Comparison of ENCODE assay signal across 6 fruit fly cellular contexts in the genomic region with DNA sequence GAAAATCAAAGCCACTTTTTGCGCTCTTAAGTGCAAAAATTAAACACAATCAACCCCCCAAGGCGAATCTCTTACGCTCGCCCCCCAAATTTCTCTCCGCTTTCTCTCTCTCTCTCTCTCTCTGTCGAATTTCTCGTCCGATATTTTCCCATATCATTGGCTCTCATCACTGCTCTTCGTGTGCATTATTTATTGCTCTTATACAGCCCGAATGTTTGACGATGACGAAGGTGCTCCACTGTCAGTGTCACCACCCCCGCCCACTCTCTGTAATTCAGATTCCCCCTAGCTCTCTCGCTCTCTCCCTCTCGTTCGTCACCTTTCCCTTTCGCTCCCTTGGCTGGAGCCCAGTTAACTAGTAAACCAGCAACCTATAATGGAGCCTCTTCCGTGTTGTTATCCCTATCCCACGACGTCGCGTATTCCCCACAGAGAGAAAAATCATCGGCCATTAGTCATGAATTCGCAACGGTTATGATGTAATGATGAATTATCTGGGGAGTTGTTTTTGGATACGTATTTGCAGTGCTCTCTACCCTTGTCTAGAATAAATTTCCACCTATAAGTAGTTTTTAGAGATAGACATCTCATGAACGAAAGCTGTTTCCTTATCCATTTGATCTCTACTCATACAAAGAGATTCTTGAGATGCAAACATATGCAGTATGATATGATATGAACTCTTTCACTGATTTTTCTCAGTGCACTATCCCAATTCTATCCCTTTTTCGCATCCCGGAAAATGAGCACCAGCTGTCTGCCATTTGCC.
TF ChIP-seq lines count a peak whose summit lies in the region.

No protein-coding gene starts in this region.

- no peak for TF ChIP-seq CTCF in whole organism, embryonic (GFP tag; optimal IDR thresholded peaks at IDR 0.05; lab: Kevin White, UChicago)

TF ChIP-seq in whole organism, 6 proteins besides CTCF, POLR2A, EP300 and RAD21:
- TF ChIP-seq usp (GFP tag; optimal IDR thresholded peaks at IDR 0.05; lab: Kevin White, UChicago), result no peak
- peak; percentile 61 for TF ChIP-seq Dll (optimal IDR thresholded peaks at IDR 0.05; lab: Kevin White, UChicago)

TF ChIP-seq in whole organism, adult, 20 proteins besides CTCF, POLR2A, EP300 and RAD21:
- peak; percentile 19 for TF ChIP-seq CG7045 (GFP tag; optimal IDR thresholded peaks at IDR 0.05; lab: Kevin White, UChicago)
- no peak for TF ChIP-seq Clk (GFP tag; optimal IDR thresholded peaks at IDR 0.05; lab: Kevin White, UChicago)
- peak; percentile 79 for TF ChIP-seq kay (GFP tag; lab: Kevin White, UChicago; ENCODE audit: borderline replicate concordance)
- no peak for TF ChIP-seq cic (GFP tag; optimal IDR thresholded peaks at IDR 0.05; lab: Kevin White, UChicago)

TF ChIP-seq in whole organism, embryonic, 481 proteins besides CTCF, POLR2A, EP300 and RAD21 (continues in another document):
- TF ChIP-seq CG8944 (GFP tag; optimal IDR thresholded peaks at IDR 0.05; lab: Kevin White, UChicago), result peak; percentile 39
- no peak for TF ChIP-seq dimm (GFP tag; IDR thresholded peaks at IDR 0.05; lab: Robert Waterston, UW)
- no peak for TF ChIP-seq mld (GFP tag; IDR thresholded peaks at IDR 0.05; lab: Robert Waterston, UW; ENCODE audit: partially characterized antibody)
- TF ChIP-seq CG4282 (GFP tag; optimal IDR thresholded peaks at IDR 0.05; lab: Kevin White, UChicago), result no peak
- TF ChIP-seq CG5180 (GFP tag; optimal IDR thresholded peaks at IDR 0.05; lab: Kevin White, UChicago), result peak; percentile 34
- no peak for TF ChIP-seq Opbp (GFP tag; IDR thresholded peaks at IDR 0.05; lab: Robert Waterston, UW; ENCODE audit: partially characterized antibody)
- no peak for TF ChIP-seq CG6854 (GFP tag; optimal IDR thresholded peaks at IDR 0.05; lab: Kevin White, UChicago)
- TF ChIP-seq CG6683 (GFP tag; optimal IDR thresholded peaks at IDR 0.05; lab: Kevin White, UChicago), result no peak
- TF ChIP-seq HLH3B (GFP tag; IDR thresholded peaks at IDR 0.05; lab: Robert Waterston, UW), result peak; percentile 29; the same call in 1 of the 2 replicates
- peak; percentile 48 for TF ChIP-seq CG8924 (tag; optimal IDR thresholded peaks at IDR 0.05; lab: Kevin White, UChicago)
- no peak for TF ChIP-seq ato (GFP tag; IDR thresholded peaks at IDR 0.05; lab: Robert Waterston, UW; ENCODE audit: partially characterized antibody)
- peak; percentile 76 for TF ChIP-seq lab (GFP tag; optimal IDR thresholded peaks at IDR 0.05; lab: Kevin White, UChicago)
- peak; percentile 48 for TF ChIP-seq CG17385 (GFP tag; optimal IDR thresholded peaks at IDR 0.05; lab: Kevin White, UChicago)
- TF ChIP-seq CkIIα-i1 (GFP tag; IDR thresholded peaks at IDR 0.05; lab: Robert Waterston, UW), result no peak
- no peak for TF ChIP-seq pan (optimal IDR thresholded peaks at IDR 0.05; lab: Kevin White, UChicago)
- TF ChIP-seq pan (GFP tag; optimal IDR thresholded peaks at IDR 0.05 in 1 of 2, IDR thresholded peaks at IDR 0.05 in 1 of 2), result peak in 1 of 2 experiments; percentile 18
- peak; percentile 51 for TF ChIP-seq CG1603 (tag; optimal IDR thresholded peaks at IDR 0.05; lab: Kevin White, UChicago)
- TF ChIP-seq Hsf (GFP tag; optimal IDR thresholded peaks at IDR 0.05; lab: Kevin White, UChicago), result peak; percentile 48

TF ChIP-seq in whole organism, prepupa, 60 proteins besides CTCF, POLR2A, EP300 and RAD21 (continues in another document):
- peak; percentile 14 for TF ChIP-seq dac (GFP tag; optimal IDR thresholded peaks at IDR 0.05; lab: Kevin White, UChicago)
- peak; percentile 7 for TF ChIP-seq achi (GFP tag; optimal IDR thresholded peaks at IDR 0.05; lab: Kevin White, UChicago)
- no peak for TF ChIP-seq CG8632 (GFP tag; optimal IDR thresholded peaks at IDR 0.05; lab: Kevin White, UChicago)
- TF ChIP-seq Ets96B (tag; optimal IDR thresholded peaks at IDR 0.05; lab: Kevin White, UChicago), result peak; percentile 24
- TF ChIP-seq acj6 (GFP tag; optimal IDR thresholded peaks at IDR 0.05; lab: Kevin White, UChicago), result peak; percentile 11
- peak; percentile 74 for TF ChIP-seq Eip78C (GFP tag; lab: Kevin White, UChicago)
- TF ChIP-seq Lpt (GFP tag; optimal IDR thresholded peaks at IDR 0.05; lab: Kevin White, UChicago), result no peak
- peak; percentile 36; the same call in 1 of the 2 replicates for TF ChIP-seq CG15336 (GFP tag; IDR thresholded peaks at IDR 0.05; lab: Robert Waterston, UW)
- TF ChIP-seq Blimp-1 (GFP tag; optimal IDR thresholded peaks at IDR 0.05; lab: Kevin White, UChicago), result no peak
- TF ChIP-seq CG10631 (GFP tag; optimal IDR thresholded peaks at IDR 0.05; lab: Kevin White, UChicago), result peak; percentile 30
- peak; percentile 34 for TF ChIP-seq OdsH (GFP tag; optimal IDR thresholded peaks at IDR 0.05; lab: Kevin White, UChicago)
- no peak for TF ChIP-seq Eip93F (GFP tag; optimal IDR thresholded peaks at IDR 0.05; lab: Kevin White, UChicago)
- no peak for TF ChIP-seq CG16779 (tag; optimal IDR thresholded peaks at IDR 0.05; lab: Kevin White, UChicago)
- TF ChIP-seq CG4318 (GFP tag; optimal IDR thresholded peaks at IDR 0.05; lab: Kevin White, UChicago), result peak; percentile 44
- no peak for TF ChIP-seq Hr38 (GFP tag; optimal IDR thresholded peaks at IDR 0.05; lab: Kevin White, UChicago)
- peak; percentile 24 for TF ChIP-seq Sox14 (GFP tag; optimal IDR thresholded peaks at IDR 0.05; lab: Kevin White, UChicago)
- TF ChIP-seq CG11294 (GFP tag; IDR thresholded peaks at IDR 0.05; lab: Robert Waterston, UW), result no peak
- peak in 1 of 2 experiments; percentile 26 for TF ChIP-seq salr (GFP tag; optimal IDR thresholded peaks at IDR 0.05; lab: Kevin White, UChicago)
- peak; percentile 60 for TF ChIP-seq Hr4 (GFP tag; optimal IDR thresholded peaks at IDR 0.05; lab: Kevin White, UChicago)
- TF ChIP-seq Gug (GFP tag; IDR thresholded peaks at IDR 0.05; lab: Robert Waterston, UW), result no peak

TF ChIP-seq in whole organism, pupa, 21 proteins besides CTCF, POLR2A, EP300 and RAD21:
- TF ChIP-seq CG17806 (tag; optimal IDR thresholded peaks at IDR 0.05; lab: Kevin White, UChicago) (no peak), CG15710 (tag; optimal IDR thresholded peaks at IDR 0.05; lab: Kevin White, UChicago) (peak; percentile 8), Ets98B (GFP tag; IDR thresholded peaks at IDR 0.05; lab: Robert Waterston, UW) (no peak), EcR (GFP tag; optimal IDR thresholded peaks at IDR 0.05; lab: Kevin White, UChicago) (no peak), rn (GFP tag; IDR thresholded peaks at IDR 0.05; lab: Robert Waterston, UW) (no peak), D1 (tag; optimal IDR thresholded peaks at IDR 0.05; lab: Kevin White, UChicago) (no peak), fd96Ca (GFP tag; IDR thresholded peaks at IDR 0.05; lab: Robert Waterston, UW) (0 out of 3 replicates have a peak, but pooled peaks have one; percentile 9), CG14655 (GFP tag; optimal IDR thresholded peaks at IDR 0.05; lab: Kevin White, UChicago) (peak; percentile 47), CG9948 (tag; optimal IDR thresholded peaks at IDR 0.05; lab: Kevin White, UChicago) (peak; percentile 25), CG12605 (GFP tag; IDR thresholded peaks at IDR 0.05; lab: Robert Waterston, UW) (no peak), CG8159 (tag; optimal IDR thresholded peaks at IDR 0.05; lab: Kevin White, UChicago) (peak; percentile 32), CG13204 (GFP tag; optimal IDR thresholded peaks at IDR 0.05; lab: Kevin White, UChicago) (no peak), CG8301 (tag; optimal IDR thresholded peaks at IDR 0.05; lab: Kevin White, UChicago) (peak; percentile 68), Snoo (tag; optimal IDR thresholded peaks at IDR 0.05; lab: Kevin White, UChicago) (no peak), Pif1B (GFP tag; optimal IDR thresholded peaks at IDR 0.05; lab: Kevin White, UChicago) (no peak), CG34367 (tag; optimal IDR thresholded peaks at IDR 0.05; lab: Kevin White, UChicago) (no peak), CG32121 (GFP tag; IDR thresholded peaks at IDR 0.05; lab: Robert Waterston, UW) (no peak), gl (tag; optimal IDR thresholded peaks at IDR 0.05; lab: Kevin White, UChicago) (no peak), Pif1A (GFP tag; optimal IDR thresholded peaks at IDR 0.05; lab: Kevin White, UChicago) (peak; percentile 27), CG10348 (GFP tag; IDR thresholded peaks at IDR 0.05; lab: Robert Waterston, UW) (no peak), CG4496 (GFP tag; IDR thresholded peaks at IDR 0.05; lab: Robert Waterston, UW) (0 out of 3 replicates have a peak, but pooled peaks have one; percentile 48)

TF ChIP-seq in whole organism, wandering third instar larva, 38 proteins besides CTCF, POLR2A, EP300 and RAD21:
- TF ChIP-seq dl (GFP tag; optimal IDR thresholded peaks at IDR 0.05; lab: Kevin White, UChicago; ENCODE audit: insufficient read depth in 1 of 2, partially characterized antibody in 2 of 2) (peak in 1 of 2 experiments; percentile 19), Dif (GFP tag; optimal IDR thresholded peaks at IDR 0.05; lab: Kevin White, UChicago; ENCODE audit: partially characterized antibody) (peak; percentile 6), dsf (GFP tag; optimal IDR thresholded peaks at IDR 0.05; lab: Kevin White, UChicago; ENCODE audit: borderline replicate concordance) (no peak), tai (GFP tag; optimal IDR thresholded peaks at IDR 0.05; lab: Kevin White, UChicago) (no peak), dmrt93B (GFP tag; optimal IDR thresholded peaks at IDR 0.05; lab: Kevin White, UChicago) (no peak), CrebA (GFP tag; optimal IDR thresholded peaks at IDR 0.05; lab: Kevin White, UChicago; ENCODE audit: borderline replicate concordance) (no peak), Myc (optimal IDR thresholded peaks at IDR 0.05; lab: Kevin White, UChicago) (no peak)
